Worm (Caenorhabditis elegans): ENCODE data around the gene mpst-2.

ce11 chrV:14851206-14851605 is 42.0 kb downstream of the mpst-2 start:
- no peak for TF ChIP-seq unc-62 (GFP tag; optimal IDR thresholded peaks at IDR 0.05)
- TF ChIP-seq ztf-25 (GFP tag; IDR thresholded peaks at IDR 0.05), result no peak
- TF ChIP-seq dpff-1 (tag; optimal IDR thresholded peaks at IDR 0.05), result no peak
- no peak for TF ChIP-seq rcor-1 (GFP tag; IDR thresholded peaks at IDR 0.05)
- no peak for TF ChIP-seq xnd-1 (tag; optimal IDR thresholded peaks at IDR 0.05)

Measured in whole organism, young adult.